Worm (Caenorhabditis elegans): ENCODE data around the gene Y51H4A.25.

DNA sequence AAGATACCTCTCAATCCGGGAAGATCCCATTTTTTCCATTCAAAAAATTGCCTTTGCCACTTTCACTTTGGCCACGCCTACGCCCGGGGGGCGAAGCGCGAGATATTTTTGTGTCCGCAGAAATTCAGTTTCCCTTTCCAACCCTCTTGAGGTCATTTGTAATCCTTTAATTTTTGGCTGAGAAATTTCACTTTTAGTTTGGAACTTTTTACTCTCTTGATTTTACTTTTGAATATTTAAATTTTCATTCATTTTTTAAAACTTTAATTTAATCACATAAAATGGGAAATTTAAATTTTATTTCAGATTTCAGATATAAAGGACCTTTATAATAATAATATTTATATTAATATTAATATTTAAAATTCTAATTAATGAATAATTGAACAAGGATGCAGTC is 39.3 kb downstream of the Y51H4A.25 start, which contains the start of gene Y43D4A.5:
- TF ChIP-seq jun-1 (tag; optimal IDR thresholded peaks at IDR 0.05) (no peak), ZK546.5 (tag; optimal IDR thresholded peaks at IDR 0.05) (no peak), nhr-11 (tag; optimal IDR thresholded peaks at IDR 0.05) (no peak), unc-62 (GFP tag; optimal IDR thresholded peaks at IDR 0.05) (no peak)

Measured in whole organism, L3 larva.